Fruit fly (Drosophila melanogaster): ENCODE measurements around the gene CG7518.

DNA sequence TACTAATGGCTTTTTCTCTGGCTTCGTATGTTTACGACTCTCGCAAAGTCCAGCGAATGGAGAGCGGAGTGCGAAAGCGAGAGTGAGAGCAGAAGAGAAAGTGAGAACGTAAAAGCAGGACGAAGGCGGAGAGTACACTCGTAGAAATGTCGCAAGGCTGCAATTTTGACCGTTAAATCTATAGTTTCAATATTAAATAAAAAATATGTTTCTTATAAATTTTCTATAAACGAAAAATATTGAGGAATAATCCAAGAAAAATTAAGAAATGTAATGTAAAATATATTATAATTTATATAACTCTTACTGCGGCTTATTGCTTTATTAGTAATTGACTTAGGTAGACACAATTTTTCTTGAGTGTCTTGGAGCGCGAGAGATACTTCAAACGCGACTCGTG, 23.4 kb upstream of the CG7518 start:
- TF ChIP-seq Hnf4 (GFP tag; optimal IDR thresholded peaks at IDR 0.05) (no peak), lola (GFP tag; optimal IDR thresholded peaks at IDR 0.05) (no peak), HLH106 (tag; optimal IDR thresholded peaks at IDR 0.05) (no peak), Hr78 (GFP tag; optimal IDR thresholded peaks at IDR 0.05) (no peak), Sp1 (GFP tag; optimal IDR thresholded peaks at IDR 0.05) (no peak), ey (GFP tag; optimal IDR thresholded peaks at IDR 0.05) (no peak)
